Fruit fly (Drosophila melanogaster): ENCODE results near the gene CG12268.

CG12268 gene

DNA sequence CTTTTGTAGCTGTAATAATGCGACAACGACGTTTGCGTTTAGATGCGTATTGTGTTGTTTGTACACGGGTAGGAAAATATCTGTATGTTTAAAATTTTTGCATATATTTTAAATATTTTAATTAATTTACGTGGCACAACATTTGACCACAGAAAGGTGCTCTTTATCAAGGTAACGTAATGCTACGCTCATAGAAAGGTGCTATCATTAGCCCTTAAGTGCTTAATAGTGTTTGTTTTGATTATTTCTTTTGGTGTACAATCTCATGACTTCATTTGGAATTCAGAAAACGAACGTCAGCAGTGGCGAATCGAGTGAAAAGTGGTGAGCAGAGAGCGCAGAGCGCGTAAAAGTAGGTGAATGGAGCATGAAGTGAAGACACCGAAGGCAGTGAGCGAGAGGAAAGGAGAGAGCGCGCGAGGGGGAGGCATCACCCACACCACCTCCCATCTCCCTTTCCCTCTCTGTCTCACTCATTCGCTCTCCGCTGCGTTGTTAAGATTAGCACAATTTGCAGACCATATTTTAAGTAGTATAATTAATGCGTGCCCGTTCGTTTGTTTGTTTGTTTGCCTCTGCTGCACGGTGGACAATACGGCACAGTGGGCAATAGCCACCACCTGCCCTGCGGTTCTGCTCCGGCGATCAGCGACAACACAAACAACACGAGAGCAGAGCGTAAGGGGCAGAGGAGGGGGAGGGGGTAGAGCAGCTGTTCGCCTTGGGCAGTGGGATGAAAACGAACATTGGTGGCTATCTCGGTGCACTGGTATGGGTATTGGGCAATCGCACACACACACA lies 26.3 kb downstream of the CG12268 start (continued):
- TF ChIP-seq shn (GFP tag; optimal IDR thresholded peaks at IDR 0.05) (peak; percentile 2), CG14710 (tag; optimal IDR thresholded peaks at IDR 0.05) (no peak), CG18619 (GFP tag; optimal IDR thresholded peaks at IDR 0.05) (peak; percentile 22), CG15514 (GFP tag; optimal IDR thresholded peaks at IDR 0.05) (peak; percentile 26), CG13287 (GFP tag; IDR thresholded peaks at IDR 0.05; ENCODE audit: partially characterized antibody) (peak; percentile 5), CG11456 (GFP tag; IDR thresholded peaks at IDR 0.05) (0 out of 3 replicates have a peak, but pooled peaks have one; percentile 57), maf-S (GFP tag; optimal IDR thresholded peaks at IDR 0.05) (no peak), CG12155 (GFP tag; optimal IDR thresholded peaks at IDR 0.05) (no peak), CG31365 (tag; optimal IDR thresholded peaks at IDR 0.05) (no peak), abd-A (tag; optimal IDR thresholded peaks at IDR 0.05) (peak; percentile 83), CG14014 (GFP tag; IDR thresholded peaks at IDR 0.05) (peak; percentile 20; the same call in 1 of the 2 replicates), B-H2 (GFP tag; optimal IDR thresholded peaks at IDR 0.05) (no peak), lab (GFP tag; optimal IDR thresholded peaks at IDR 0.05) (peak; percentile 3), trem (tag; optimal IDR thresholded peaks at IDR 0.05) (peak; percentile 8), Dad (GFP tag; optimal IDR thresholded peaks at IDR 0.05) (peak; percentile 30), Ravus (GFP tag; IDR thresholded peaks at IDR 0.05) (no peak), CG7372 (GFP tag; IDR thresholded peaks at IDR 0.05) (peak; percentile 11; the same call in 1 of the 2 replicates), CG2889 (GFP tag; IDR thresholded peaks at IDR 0.05) (0 out of 3 replicates have a peak, but pooled peaks have one; percentile 12), Vsx1 (GFP tag; optimal IDR thresholded peaks at IDR 0.05) (no peak), CG31441 (GFP tag; IDR thresholded peaks at IDR 0.05) (0 out of 2 replicates have a peak, but pooled peaks have one; percentile 17), peb (GFP tag; IDR thresholded peaks at IDR 0.05) (0 out of 2 replicates have a peak, but pooled peaks have one; percentile 22), CG1603 (tag; optimal IDR thresholded peaks at IDR 0.05) (peak; percentile 29), Aef1 (GFP tag; IDR thresholded peaks at IDR 0.05) (peak; percentile 70), CG42726 (GFP tag; IDR thresholded peaks at IDR 0.05; ENCODE audit: partially characterized antibody) (no peak), Lpt (GFP tag; optimal IDR thresholded peaks at IDR 0.05) (no peak), HmgZ (tag; optimal IDR thresholded peaks at IDR 0.05) (peak; percentile 53), YL-1 (GFP tag; optimal IDR thresholded peaks at IDR 0.05) (no peak), CG10267 (tag; optimal IDR thresholded peaks at IDR 0.05) (no peak), Hr51 (GFP tag; optimal IDR thresholded peaks at IDR 0.05) (peak in 1 of 2 experiments; percentile 59), CG6683 (GFP tag; optimal IDR thresholded peaks at IDR 0.05) (no peak), ftz-f1 (GFP tag; optimal IDR thresholded peaks at IDR 0.05) (peak; percentile 90), Hmx (GFP tag; optimal IDR thresholded peaks at IDR 0.05) (no peak), Sry-δ (GFP tag; optimal IDR thresholded peaks at IDR 0.05) (no peak), luna (GFP tag; optimal IDR thresholded peaks at IDR 0.05) (no peak), ap (GFP tag; IDR thresholded peaks at IDR 0.05) (0 out of 2 replicates have a peak, but pooled peaks have one; percentile 40), CG30431 (GFP tag; optimal IDR thresholded peaks at IDR 0.05) (no peak), Chrac-16 (GFP tag; optimal IDR thresholded peaks at IDR 0.05) (no peak), slp2 (GFP tag; optimal IDR thresholded peaks at IDR 0.05) (peak; percentile 11), Max (GFP tag; optimal IDR thresholded peaks at IDR 0.05) (no peak), CG17802 (tag; optimal IDR thresholded peaks at IDR 0.05) (no peak), oc (tag; optimal IDR thresholded peaks at IDR 0.05) (no peak), pros (GFP tag; optimal IDR thresholded peaks at IDR 0.05) (peak; percentile 87), Dp (GFP tag; optimal IDR thresholded peaks at IDR 0.05) (no peak), CG17568 (GFP tag; optimal IDR thresholded peaks at IDR 0.05) (peak; percentile 22), CG15479 (GFP tag; optimal IDR thresholded peaks at IDR 0.05) (no peak), ab (GFP tag; optimal IDR thresholded peaks at IDR 0.05) (no peak), Doc3 (GFP tag; IDR thresholded peaks at IDR 0.05; ENCODE audit: partially characterized antibody) (no peak), Doc2 (GFP tag; IDR thresholded peaks at IDR 0.05) (no peak)

All from whole organism, embryonic.